Worm (Caenorhabditis elegans) whole organism, L2 larva: Measurements from ENCODE around the gene lury-1.

Source experiments
- F13H6.1 ChIP-seq: sonication (generic microtip); optimal IDR thresholded peaks from 2 replicates; lab custom pipeline; 2016; ENCODE audit warnings: missing genetic modification characterization, missing compliant biosample characterization
- R02D3.7 ChIP-seq: fragments of 150-350 bp; optimal IDR thresholded peaks from 2 replicates; lab custom pipeline; 2014; ENCODE audit warnings: missing biosample characterization, missing genetic modification characterization
- Y55F3AM.14 ChIP-seq: fragments of 200-800 bp; sonication (Bioruptor generic); optimal IDR thresholded peaks from 2 replicates; lab custom pipeline; 2018; ENCODE audit warnings: mild to moderate bottlenecking, missing genetic modification characterization, missing compliant biosample characterization
- ZK546.5 ChIP-seq: sonication (generic microtip); optimal IDR thresholded peaks from 2 replicates; lab custom pipeline; 2017; ENCODE audit warnings: missing biosample characterization, missing genetic modification characterization
- alr-1 ChIP-seq: fragments of 150-350 bp; optimal IDR thresholded peaks from 2 replicates; lab custom pipeline; 2014; ENCODE audit warnings: missing biosample characterization, missing genetic modification characterization
- aly-2 ChIP-seq: fragments of 150-350 bp; optimal IDR thresholded peaks from 2 replicates; lab custom pipeline; 2014; ENCODE audit warnings: missing biosample characterization, missing genetic modification characterization
- ama-1 ChIP-seq: fragments of 150-350 bp; optimal IDR thresholded peaks from 2 replicates; lab custom pipeline; 2018; ENCODE audit warnings: inconsistent platforms
- ceh-16 ChIP-seq: fragments of 150-350 bp; optimal IDR thresholded peaks from 2 replicates; lab custom pipeline; 2014; ENCODE audit warnings: missing biosample characterization, missing genetic modification characterization
- crh-2 ChIP-seq: sonication (generic microtip); optimal IDR thresholded peaks from 2 replicates; lab custom pipeline; 2017; ENCODE audit warnings: missing biosample characterization, missing genetic modification characterization
- dmd-4 ChIP-seq: sonication (generic microtip); optimal IDR thresholded peaks from 2 replicates; lab custom pipeline; 2017; ENCODE audit warnings: missing biosample characterization, missing genetic modification characterization
- egl-27 ChIP-seq: sonication (generic microtip); optimal IDR thresholded peaks from 3 replicates; lab custom pipeline; 2017; ENCODE audit warnings: missing biosample characterization, missing genetic modification reagents, missing genetic modification characterization
- elt-1 ChIP-seq: fragments of 150-350 bp; optimal IDR thresholded peaks from 2 replicates; lab custom pipeline; 2014; ENCODE audit warnings: missing biosample characterization, missing genetic modification characterization
- gmeb-1 ChIP-seq: fragments of 150-350 bp; optimal IDR thresholded peaks from 2 replicates; lab custom pipeline; 2014; ENCODE audit warnings: missing biosample characterization, missing genetic modification characterization
- lin-11 ChIP-seq: fragments of 150-350 bp; sonication (generic microtip); optimal IDR thresholded peaks from 2 replicates; lab custom pipeline; 2014; ENCODE audit warnings: missing biosample characterization, missing genetic modification characterization, inconsistent platforms, mixed read lengths
- lin-39 ChIP-seq: fragments of 150-350 bp; optimal IDR thresholded peaks from 2 replicates; lab custom pipeline; 2014; ENCODE audit warnings: missing biosample characterization, missing genetic modification reagents, missing genetic modification characterization
- lsy-2 ChIP-seq, 2 experiments: fragments of 150-350 bp in 1 of 2; sonication (generic microtip) in 1 of 2; optimal IDR thresholded peaks; 2 replicates each; lab custom pipeline; 2014 to 2017; ENCODE audit warnings: missing biosample characterization in 2 of 2, missing genetic modification characterization in 2 of 2
- mab-5 ChIP-seq: fragments of 150-350 bp; optimal IDR thresholded peaks from 2 replicates; lab custom pipeline; 2014; ENCODE audit warnings: missing biosample characterization, missing genetic modification characterization
- mdl-1 ChIP-seq, 2 experiments: fragments of 150-350 bp in 1 of 2; sonication (generic microtip) in 1 of 2; optimal IDR thresholded peaks; 2 replicates each; lab custom pipeline; 2017; ENCODE audit warnings: missing biosample characterization in 2 of 2, missing genetic modification characterization in 2 of 2
- nhr-10 ChIP-seq: sonication (generic microtip); optimal IDR thresholded peaks from 2 replicates; lab custom pipeline; 2017; ENCODE audit warnings: missing biosample characterization, missing genetic modification characterization
- nhr-129 ChIP-seq: fragments of 150-350 bp; optimal IDR thresholded peaks from 2 replicates; lab custom pipeline; 2014; ENCODE audit warnings: missing biosample characterization, missing genetic modification characterization
- nhr-21 ChIP-seq: fragments of 150-350 bp; optimal IDR thresholded peaks from 2 replicates; lab custom pipeline; 2014; ENCODE audit warnings: missing biosample characterization, missing genetic modification characterization
- nhr-23 ChIP-seq: fragments of 150-350 bp; optimal IDR thresholded peaks from 2 replicates; lab custom pipeline; 2014; ENCODE audit warnings: missing biosample characterization, missing genetic modification reagents, missing genetic modification characterization
- nhr-237 ChIP-seq: fragments of 150-350 bp; optimal IDR thresholded peaks from 2 replicates; lab custom pipeline; 2014; ENCODE audit warnings: missing biosample characterization, missing genetic modification characterization
- nhr-6 ChIP-seq: fragments of 150-350 bp; optimal IDR thresholded peaks from 2 replicates; lab custom pipeline; 2014; ENCODE audit warnings: missing biosample characterization, missing genetic modification characterization
- nhr-77 ChIP-seq: fragments of 150-350 bp; optimal IDR thresholded peaks from 2 replicates; lab custom pipeline; 2014; ENCODE audit warnings: missing biosample characterization, missing genetic modification characterization
- sem-4 ChIP-seq: fragments of 150-350 bp; optimal IDR thresholded peaks from 2 replicates; lab custom pipeline; 2014; ENCODE audit warnings: missing biosample characterization, missing genetic modification reagents, missing genetic modification characterization
- sma-3 ChIP-seq: sonication (generic microtip); optimal IDR thresholded peaks from 2 replicates; lab custom pipeline; 2016; ENCODE audit warnings: missing genetic modification reagents, missing genetic modification characterization, missing compliant biosample characterization
- sma-9 ChIP-seq, 2 experiments: fragments of 150-350 bp in 1 of 2; sonication (generic microtip) in 1 of 2; optimal IDR thresholded peaks; 2 replicates each; lab custom pipeline; 2014 to 2016; ENCODE audit warnings: missing genetic modification characterization in 2 of 2, mild to moderate bottlenecking in 1 of 2, missing biosample characterization in 1 of 2, missing compliant biosample characterization in 1 of 2, missing genetic modification reagents in 1 of 2, moderate library complexity in 1 of 2
- snpc-4 ChIP-seq: fragments of 150-350 bp; optimal IDR thresholded peaks from 2 replicates; lab custom pipeline; 2014; ENCODE audit warnings: missing biosample characterization, missing genetic modification characterization
- unc-39 ChIP-seq: fragments of 150-350 bp; optimal IDR thresholded peaks from 2 replicates; lab custom pipeline; 2014; ENCODE audit warnings: missing biosample characterization, missing genetic modification characterization
- ztf-1 ChIP-seq: fragments of 200-800 bp; sonication (Bioruptor generic); conservative IDR thresholded peaks from 2 replicates; pipeline ENCODE4 v1.3.6; 2022; ENCODE audit warnings: missing genetic modification characterization, missing compliant biosample characterization
- ztf-11 ChIP-seq: sonication (generic microtip); optimal IDR thresholded peaks from 2 replicates; lab custom pipeline; 2017; ENCODE audit warnings: missing biosample characterization, missing genetic modification characterization
- ztf-4 ChIP-seq: fragments of 150-350 bp; optimal IDR thresholded peaks from 2 replicates; lab custom pipeline; 2014; ENCODE audit warnings: missing biosample characterization, missing genetic modification characterization

lury-1 gene

DNA sequence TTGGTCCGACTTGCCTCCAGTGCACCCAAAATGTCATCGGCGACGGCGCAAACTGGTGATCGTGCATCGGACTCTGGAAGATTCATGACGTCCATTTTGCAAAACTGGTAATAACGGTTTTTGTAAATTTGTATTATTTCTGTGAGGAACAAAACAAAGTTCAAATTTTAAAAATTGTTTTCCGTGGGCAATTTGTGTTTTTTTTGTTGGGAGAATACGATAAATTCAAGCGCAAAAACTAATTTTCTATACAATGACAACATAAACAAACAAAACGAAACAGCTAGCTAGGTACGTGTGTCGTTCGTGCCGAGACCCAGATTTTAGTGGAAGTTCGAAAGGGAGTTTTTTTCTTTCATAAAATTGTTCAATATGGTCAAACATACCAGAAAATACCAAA is 3.3 kb upstream of the lury-1 start, which contains the start of gene Y75B8A.10:
Y75B8A.10 (minus strand) TSS at position 101 of the 400 bp plus-strand sequence.
- TF ChIP-seq unc-39: no peak
- no peak for TF ChIP-seq mab-5 (tag; lab: Kevin White, UChicago)
- no peak for TF ChIP-seq ama-1 (lab: Kevin White, UChicago)
- TF ChIP-seq crh-2 (tag; lab: Kevin White, UChicago): no peak
- TF ChIP-seq nhr-129: no peak
- no peak for TF ChIP-seq R02D3.7 (tag; lab: Kevin White, UChicago)
- TF ChIP-seq dmd-4: no peak
- no peak for TF ChIP-seq ztf-4 (tag; lab: Kevin White, UChicago)
- TF ChIP-seq gmeb-1: no peak
- no peak for TF ChIP-seq egl-27 (tag; lab: Kevin White, UChicago)
- no peak for TF ChIP-seq mdl-1 (tag; optimal IDR thresholded peaks at IDR 0.05; lab: Kevin White, UChicago)
- no peak for TF ChIP-seq elt-1 (tag; lab: Kevin White, UChicago)
- TF ChIP-seq nhr-21 (tag; lab: Kevin White, UChicago): no peak
- no peak for TF ChIP-seq nhr-10 (tag; lab: Kevin White, UChicago)
- TF ChIP-seq, all 48 proteins: peak for 0

DNA sequence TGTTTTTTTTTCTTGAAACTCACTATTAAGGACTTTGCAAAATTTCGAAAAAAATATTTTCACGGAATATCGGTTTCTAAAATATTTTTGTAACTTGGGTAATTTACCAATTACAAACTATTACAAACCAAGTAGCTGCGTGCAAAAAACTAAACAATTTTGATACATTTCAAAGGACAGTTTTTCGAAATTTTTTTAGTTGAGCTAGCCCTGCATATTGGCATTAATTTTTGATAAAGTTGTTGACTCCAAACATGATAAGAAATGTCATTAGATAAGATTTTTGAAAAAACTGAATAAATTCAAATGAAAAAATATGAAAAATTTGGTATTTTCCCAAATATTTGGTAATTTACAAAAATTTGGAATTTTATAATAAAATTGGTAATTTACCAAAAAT is 2.0 kb downstream of the lury-1 start:
- no peak for TF ChIP-seq Y55F3AM.14 (GFP tag; lab: Kevin White, UChicago)
- TF ChIP-seq mab-5 (tag; lab: Kevin White, UChicago): no peak
- no peak for TF ChIP-seq sma-3 (GFP tag; lab: Kevin White, UChicago)
- no peak for TF ChIP-seq ztf-11 (tag; lab: Kevin White, UChicago)
- no peak for TF ChIP-seq nhr-129
- TF ChIP-seq sem-4 (tag; lab: Kevin White, UChicago): no peak
- TF ChIP-seq ztf-1 (GFP tag; lab: Robert Waterston, UW): no peak
- TF ChIP-seq nhr-21 (tag; lab: Kevin White, UChicago): no peak
- TF ChIP-seq sma-9 (GFP tag; optimal IDR thresholded peaks at IDR 0.05; lab: Kevin White, UChicago): no peak
- no peak for TF ChIP-seq sma-9 (tag; optimal IDR thresholded peaks at IDR 0.05; lab: Kevin White, UChicago)
- no peak for TF ChIP-seq F13H6.1
- no peak for TF ChIP-seq nhr-77 (tag; lab: Kevin White, UChicago)
- TF ChIP-seq gmeb-1: no peak
- no peak for TF ChIP-seq egl-27 (tag; lab: Kevin White, UChicago)
- TF ChIP-seq ceh-16: no peak

DNA sequence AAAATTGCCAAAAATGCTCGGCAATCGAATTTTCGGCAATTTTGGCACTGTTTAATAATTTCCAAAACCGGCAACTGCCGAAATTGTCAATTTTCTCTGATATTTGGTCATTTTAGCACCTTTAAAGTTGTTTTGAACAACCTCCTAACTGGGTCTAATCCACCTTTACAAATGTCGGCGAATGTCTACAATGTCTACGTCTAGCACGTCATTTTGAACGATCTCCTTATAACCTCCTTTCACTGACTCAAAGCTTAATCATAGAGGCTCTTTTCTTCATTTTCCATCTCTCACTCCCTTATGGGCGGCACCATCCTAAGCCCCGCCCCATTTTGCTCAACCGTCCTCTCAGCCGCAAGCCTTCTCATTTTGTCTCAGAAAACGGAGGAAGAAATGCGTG is 8.0 kb downstream of the lury-1 start, which contains the start of gene Y75B8A.44:
Y75B8A.44 (plus strand) TSS at position 301 of the 400 bp plus-strand sequence.
- no peak for TF ChIP-seq nhr-77 (tag; lab: Kevin White, UChicago)

DNA sequence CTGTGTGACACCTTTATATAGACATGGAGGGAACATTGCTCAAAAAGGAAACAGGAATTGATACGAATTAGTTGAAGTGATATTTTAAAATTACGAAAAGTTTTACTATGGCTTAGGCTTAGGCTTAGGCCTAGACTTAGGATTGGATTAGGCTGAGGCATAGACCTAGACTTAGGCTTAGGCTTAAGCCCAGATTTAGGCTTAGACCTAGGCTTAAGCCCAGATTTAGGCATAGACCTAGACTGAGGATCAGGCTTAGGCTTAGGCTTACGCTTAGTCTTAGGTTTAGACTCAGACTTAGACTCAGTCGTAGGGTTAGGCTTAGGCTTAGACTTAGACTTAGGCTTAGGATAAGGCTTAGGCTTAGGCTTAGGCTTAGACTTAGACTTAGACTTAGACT is 9.8 kb downstream of the lury-1 start:
- TF ChIP-seq ceh-16 (no peak), ama-1 (lab: Kevin White, UChicago) (no peak), nhr-6 (tag; lab: Kevin White, UChicago) (no peak), unc-39 (no peak), egl-27 (tag; lab: Kevin White, UChicago) (no peak), ZK546.5 (tag; lab: Kevin White, UChicago) (no peak), Y55F3AM.14 (GFP tag; lab: Kevin White, UChicago) (no peak), snpc-4 (tag; lab: Kevin White, UChicago) (no peak)

DNA sequence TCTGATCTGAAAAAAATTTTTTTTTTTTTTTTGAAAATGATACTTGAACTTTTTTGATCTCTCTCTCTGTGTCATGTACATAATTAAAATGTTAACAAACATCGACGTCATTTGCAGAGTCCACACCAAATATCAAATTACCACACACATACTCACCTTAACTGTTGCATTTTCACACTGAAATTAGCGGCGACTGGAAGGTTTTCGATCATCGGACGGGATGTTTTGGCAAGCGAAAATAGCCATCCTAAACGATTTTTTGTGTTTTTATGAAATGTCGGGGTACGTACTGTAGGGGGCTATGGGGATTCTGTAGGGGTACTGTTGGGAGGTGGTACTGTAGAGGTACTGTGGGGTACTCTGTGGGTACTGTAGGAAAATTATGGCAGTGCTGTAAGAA is 11.9 kb downstream of the lury-1 start:
- TF ChIP-seq lin-39 (tag; lab: Kevin White, UChicago) (no peak), ztf-4 (tag; lab: Kevin White, UChicago) (no peak), nhr-237 (tag; lab: Kevin White, UChicago) (no peak), Y55F3AM.14 (GFP tag; lab: Kevin White, UChicago) (no peak)

DNA sequence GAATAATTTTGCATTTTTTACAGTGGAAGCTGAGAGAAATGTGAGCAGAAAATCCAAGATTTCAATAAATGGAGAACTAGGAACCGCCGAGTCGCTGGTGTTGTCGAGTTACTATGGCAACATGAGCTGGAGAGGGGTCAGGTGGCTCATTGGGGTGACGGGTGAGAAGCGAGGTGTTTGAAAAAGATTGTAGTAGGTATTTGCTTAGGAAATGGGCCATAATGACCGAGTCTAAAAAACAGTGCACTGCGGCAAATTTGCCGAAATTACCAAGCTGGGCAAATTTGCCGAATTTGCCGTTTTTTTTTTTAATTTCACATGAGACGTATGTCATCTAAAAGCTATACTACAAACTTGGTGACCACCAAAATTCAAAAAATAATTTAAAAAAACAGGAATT is 16.2 kb downstream of the lury-1 start, which contains the start of gene osm-12:
osm-12 (minus strand) TSS at position 101 of the 400 bp plus-strand sequence.
- TF ChIP-seq ztf-4 (tag; lab: Kevin White, UChicago) (no peak), aly-2 (tag; lab: Kevin White, UChicago) (no peak), alr-1 (tag; lab: Kevin White, UChicago) (no peak)
- TF ChIP-seq, all 48 proteins: peak for 0

DNA sequence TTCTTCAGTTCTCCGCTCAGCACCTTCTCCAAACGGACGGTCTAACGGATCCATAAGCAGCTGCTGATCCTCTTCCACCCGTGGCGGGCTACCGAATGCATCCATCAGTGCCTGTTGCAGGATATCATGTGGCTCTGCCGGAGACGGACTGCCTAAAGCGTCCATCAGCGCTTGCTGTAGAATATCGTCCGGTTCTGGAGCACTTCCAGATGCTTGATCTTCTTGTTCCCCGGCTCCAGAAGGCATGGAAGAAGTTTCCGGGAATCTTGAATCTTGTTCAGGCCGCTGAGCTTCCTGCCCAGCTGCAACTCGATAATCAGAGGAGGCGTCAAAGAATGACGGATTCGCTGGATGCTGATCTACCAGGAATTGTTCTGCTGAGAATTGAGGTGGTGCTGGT is 19.1 kb downstream of the lury-1 start:
- TF ChIP-seq lin-11: no peak
- no peak for TF ChIP-seq lsy-2 (tag; optimal IDR thresholded peaks at IDR 0.05; lab: Kevin White, UChicago)
- no peak for TF ChIP-seq nhr-23 (tag; lab: Kevin White, UChicago)
